Worm (Caenorhabditis elegans): Measurements from ENCODE around the gene pqn-8.

The pqn-8 gene

ce11 chrIII:9997890-9998289 is at the start of gene pqn-8:
pqn-8 (minus strand) TSS chrIII:9997990.
- TF ChIP-seq lsl-1 (GFP tag; optimal IDR thresholded peaks at IDR 0.05), result no peak
- TF ChIP-seq ceh-100 (GFP tag; IDR thresholded peaks at IDR 0.05), result no peak
- no peak for TF ChIP-seq hsf-1 (GFP tag; IDR thresholded peaks at IDR 0.05)
- no peak for TF ChIP-seq nhr-120 (GFP tag; IDR thresholded peaks at IDR 0.05)
- no peak for TF ChIP-seq rpc-1 (optimal IDR thresholded peaks at IDR 0.05)
- TF ChIP-seq rpc-1 (tag; optimal IDR thresholded peaks at IDR 0.05), result no peak
- no peak for TF ChIP-seq attf-5 (GFP tag; optimal IDR thresholded peaks at IDR 0.05)
- no peak for TF ChIP-seq snpc-4 (GFP tag; optimal IDR thresholded peaks at IDR 0.05)
- TF ChIP-seq snpc-4 (tag; optimal IDR thresholded peaks at IDR 0.05), result no peak
- no peak for TF ChIP-seq Y56A3A.18 (GFP tag; IDR thresholded peaks at IDR 0.05)
- TF ChIP-seq aptf-3 (GFP tag; IDR thresholded peaks at IDR 0.05), result no peak
- TF ChIP-seq madf-3 (GFP tag; IDR thresholded peaks at IDR 0.05), result no peak
- no peak for TF ChIP-seq egrh-3 (GFP tag; IDR thresholded peaks at IDR 0.05)
- TF ChIP-seq C06A6.2 (GFP tag; conservative IDR thresholded peaks at IDR 0.05), result no peak
- TF ChIP-seq F55B11.4 (tag; optimal IDR thresholded peaks at IDR 0.05; ENCODE audit: borderline replicate concordance, insufficient read depth), result no peak
- no peak for TF ChIP-seq nhr-179 (tag; optimal IDR thresholded peaks at IDR 0.05)
- TF ChIP-seq let-607 (tag; optimal IDR thresholded peaks at IDR 0.05), result no peak
- TF ChIP-seq lir-1 (GFP tag; conservative IDR thresholded peaks at IDR 0.05), result no peak
- no peak for TF ChIP-seq B0261.1 (tag; optimal IDR thresholded peaks at IDR 0.05)
- TF ChIP-seq Y67H2A.10 (GFP tag; conservative IDR thresholded peaks at IDR 0.05), result no peak
- no peak for TF ChIP-seq Y79H2A.3 (GFP tag; conservative IDR thresholded peaks at IDR 0.05)
- no peak for TF ChIP-seq F23B12.7 (tag; optimal IDR thresholded peaks at IDR 0.05; ENCODE audit: insufficient read depth)

- no peak for TF ChIP-seq rpc-1 (optimal IDR thresholded peaks at IDR 0.05)
- TF ChIP-seq rpc-1 (tag; optimal IDR thresholded peaks at IDR 0.05), result no peak
- no peak for TF ChIP-seq somi-1 (GFP tag; optimal IDR thresholded peaks at IDR 0.05)
- no peak for TF ChIP-seq T26A5.8 (tag; optimal IDR thresholded peaks at IDR 0.05)
- no peak for TF ChIP-seq ztf-28 (GFP tag; IDR thresholded peaks at IDR 0.05)
- no peak for TF ChIP-seq Y53F4B.3 (GFP tag; IDR thresholded peaks at IDR 0.05)
- no peak for TF ChIP-seq tbx-9 (tag; optimal IDR thresholded peaks at IDR 0.05; ENCODE audit: borderline replicate concordance)
- TF ChIP-seq hlh-26 (GFP tag; conservative IDR thresholded peaks at IDR 0.05), result no peak
- no peak for TF ChIP-seq ceh-27 (GFP tag; optimal IDR thresholded peaks at IDR 0.05)
These were observed 42.2 kb upstream of the pqn-8 start, which contains the start of gene T16G12.7 for ce11 chrIII:10040013-10040412. T16G12.7 (minus strand) TSS chrIII:10040113.

- TF ChIP-seq pha-4 (tag; optimal IDR thresholded peaks at IDR 0.05), result no peak
- TF ChIP-seq tlf-1 (GFP tag; optimal IDR thresholded peaks at IDR 0.05), result no peak
- no peak for TF ChIP-seq sdz-38 (tag; optimal IDR thresholded peaks at IDR 0.05)
- TF ChIP-seq bed-1 (GFP tag; IDR thresholded peaks at IDR 0.05), result no peak
- TF ChIP-seq egrh-3 (GFP tag; IDR thresholded peaks at IDR 0.05), result no peak
- no peak for TF ChIP-seq hrde-1 (tag; optimal IDR thresholded peaks at IDR 0.05; ENCODE audit: borderline replicate concordance)
- TF ChIP-seq hsf-1 (GFP tag; IDR thresholded peaks at IDR 0.05), result no peak
- TF ChIP-seq D2030.7 (GFP tag; IDR thresholded peaks at IDR 0.05), result no peak
- no peak for TF ChIP-seq madf-10 (tag; optimal IDR thresholded peaks at IDR 0.05)
- TF ChIP-seq ceh-58 (GFP tag; IDR thresholded peaks at IDR 0.05), result no peak
- TF ChIP-seq ets-4 (GFP tag; optimal IDR thresholded peaks at IDR 0.05), result no peak
- no peak for TF ChIP-seq zim-3 (tag; optimal IDR thresholded peaks at IDR 0.05)
These were observed 39.4 kb upstream of the pqn-8 start, which contains the start of gene M04D8.7 for ce11 chrIII:10037150-10037549. M04D8.7 (plus strand) TSS chrIII:10037450.

Measured in whole organism, young adult.